Worm (Caenorhabditis elegans) whole organism, L4 larva: ENCODE results near the gene C55A1.6.

Experiments
- Y48G9A.11 ChIP-seq: fragments of 200-800 bp; sonication (Bioruptor generic); IDR thresholded peaks from 2 replicates; pipeline ENCODE4 v1.3.6; 2022; ENCODE audit warnings: missing genetic modification reagents, missing genetic modification characterization, missing compliant biosample characterization
- ZK337.2 ChIP-seq: fragments of 200-800 bp; sonication (Bioruptor generic); IDR thresholded peaks from 2 replicates; pipeline ENCODE4 v1.3.6; 2022; ENCODE audit warnings: missing genetic modification reagents, missing genetic modification characterization, missing compliant biosample characterization
- aha-1 ChIP-seq: fragments of 150-350 bp; peaks from one replicate; lab custom pipeline; 2014; ENCODE audit warnings: missing biosample characterization, missing genetic modification characterization
- ceh-20 ChIP-seq: fragments of 200-800 bp; sonication (Bioruptor generic); IDR thresholded peaks from 2 replicates; pipeline ENCODE4 v1.3.6; 2022; ENCODE audit warnings: missing genetic modification reagents, missing genetic modification characterization, missing compliant biosample characterization
- ceh-28 ChIP-seq: fragments of 150-350 bp; optimal IDR thresholded peaks from 2 replicates; lab custom pipeline; 2014; ENCODE audit warnings: missing biosample characterization, missing genetic modification reagents, missing genetic modification characterization
- ceh-44 ChIP-seq: fragments of 200-800 bp; sonication (Bioruptor generic); IDR thresholded peaks from 2 replicates; pipeline ENCODE4 v1.3.6; 2022; ENCODE audit warnings: missing genetic modification reagents, missing genetic modification characterization, missing compliant biosample characterization
- ceh-62 ChIP-seq: sonication (generic microtip); optimal IDR thresholded peaks from 2 replicates; lab custom pipeline; 2017; ENCODE audit warnings: missing biosample characterization, missing genetic modification characterization
- cey-2 ChIP-seq: sonication (generic microtip); optimal IDR thresholded peaks from 3 replicates; lab custom pipeline; 2017; ENCODE audit warnings: missing genetic modification characterization, mild to moderate bottlenecking, missing compliant biosample characterization, antibody characterized with exemption, borderline replicate concordance; ENCODE audit not compliant: insufficient read depth
- ctbp-1 ChIP-seq: fragments of 200-800 bp; sonication (Bioruptor generic); IDR thresholded peaks from 2 replicates; pipeline ENCODE4 v1.3.6; 2022; ENCODE audit warnings: missing genetic modification reagents, missing genetic modification characterization, missing compliant biosample characterization
- daf-12 ChIP-seq: fragments of 150-350 bp; optimal IDR thresholded peaks from 2 replicates; lab custom pipeline; 2014; ENCODE audit warnings: missing biosample characterization, missing genetic modification reagents, missing genetic modification characterization
- daf-8 ChIP-seq: fragments of 200-800 bp; sonication (Bioruptor generic); IDR thresholded peaks from 2 replicates; pipeline ENCODE4 v1.3.6; 2022; ENCODE audit warnings: missing genetic modification characterization, missing compliant biosample characterization
- dmd-6 ChIP-seq: fragments of 200-800 bp; sonication (Bioruptor generic); IDR thresholded peaks from 2 replicates; pipeline ENCODE4 v1.3.6; 2022; ENCODE audit warnings: missing genetic modification reagents, missing genetic modification characterization, missing compliant biosample characterization
- dpl-1 ChIP-seq: fragments of 150-350 bp; optimal IDR thresholded peaks from 2 replicates; lab custom pipeline; 2014; ENCODE audit warnings: missing biosample characterization, missing genetic modification reagents, missing genetic modification characterization
- duxl-1 ChIP-seq: sonication (generic microtip); optimal IDR thresholded peaks from 2 replicates; lab custom pipeline; 2016; ENCODE audit warnings: mild to moderate bottlenecking, missing genetic modification characterization, moderate library complexity, missing compliant biosample characterization; ENCODE audit not compliant: poor library complexity
- dve-1 ChIP-seq: sonication (generic microtip); optimal IDR thresholded peaks from 2 replicates; lab custom pipeline; 2017; ENCODE audit warnings: antibody characterized with exemption, mild to moderate bottlenecking, missing genetic modification characterization, missing compliant biosample characterization; ENCODE audit not compliant: insufficient read depth
- egl-43 ChIP-seq: fragments of 200-800 bp; sonication (Bioruptor generic); IDR thresholded peaks from 2 replicates; pipeline ENCODE4 v1.3.6; 2022; ENCODE audit warnings: missing genetic modification reagents, missing genetic modification characterization, missing compliant biosample characterization
- fkh-10 ChIP-seq: fragments of 150-350 bp; optimal IDR thresholded peaks from 2 replicates; lab custom pipeline; 2014; ENCODE audit warnings: missing biosample characterization, missing genetic modification reagents, missing genetic modification characterization
- hlh-30 ChIP-seq: sonication (generic microtip); optimal IDR thresholded peaks from 2 replicates; lab custom pipeline; 2017; ENCODE audit warnings: antibody characterized with exemption, mild to moderate bottlenecking, missing genetic modification characterization, missing compliant biosample characterization; ENCODE audit not compliant: insufficient read depth
- lin-38 ChIP-seq: fragments of 200-800 bp; sonication (Bioruptor generic); IDR thresholded peaks from 2 replicates; pipeline ENCODE4 v1.3.6; 2022; ENCODE audit warnings: missing genetic modification reagents, missing genetic modification characterization, missing compliant biosample characterization
- lir-3 ChIP-seq: sonication (generic microtip); optimal IDR thresholded peaks from 2 replicates; lab custom pipeline; 2016; ENCODE audit warnings: mild to moderate bottlenecking, missing genetic modification characterization, missing compliant biosample characterization
- lsy-2 ChIP-seq, 2 experiments: fragments of 150-350 bp in 1 of 2; sonication (generic microtip) in 1 of 2; optimal IDR thresholded peaks; 2 replicates each; lab custom pipeline; 2014 to 2017; ENCODE audit warnings: missing biosample characterization in 2 of 2, missing genetic modification characterization in 2 of 2
- madf-9 ChIP-seq: fragments of 200-800 bp; sonication (Bioruptor generic); conservative IDR thresholded peaks from 2 replicates; pipeline ENCODE4 v1.3.6; 2022; ENCODE audit warnings: missing genetic modification reagents, missing genetic modification characterization, missing compliant biosample characterization
- mxl-3 ChIP-seq: fragments of 200-800 bp; sonication (Bioruptor generic); optimal IDR thresholded peaks from 2 replicates; lab custom pipeline; 2018; ENCODE audit warnings: mild to moderate bottlenecking, missing genetic modification characterization, missing compliant biosample characterization
- nhr-10 ChIP-seq: fragments of 150-350 bp; optimal IDR thresholded peaks from 2 replicates; lab custom pipeline; 2014; ENCODE audit warnings: missing biosample characterization, missing genetic modification characterization
- nhr-102 ChIP-seq: sonication (generic microtip); optimal IDR thresholded peaks from 2 replicates; lab custom pipeline; 2016; ENCODE audit warnings: mild to moderate bottlenecking, missing genetic modification characterization, moderate library complexity, missing compliant biosample characterization
- nhr-28 ChIP-seq: fragments of 150-350 bp; optimal IDR thresholded peaks from 2 replicates; lab custom pipeline; 2014; ENCODE audit warnings: missing biosample characterization, missing genetic modification characterization
- nhr-6 ChIP-seq: fragments of 150-350 bp; optimal IDR thresholded peaks from 2 replicates; lab custom pipeline; 2014; ENCODE audit warnings: missing biosample characterization, missing genetic modification characterization
- nhr-77 ChIP-seq: fragments of 150-350 bp; optimal IDR thresholded peaks from 2 replicates; lab custom pipeline; 2014; ENCODE audit warnings: missing biosample characterization, missing genetic modification characterization
- set-16 ChIP-seq: fragments of 200-800 bp; sonication (Bioruptor generic); IDR thresholded peaks from 2 replicates; pipeline ENCODE4 v1.3.6; 2022; ENCODE audit warnings: missing genetic modification reagents, missing genetic modification characterization, missing compliant biosample characterization
- snpc-4 ChIP-seq: fragments of 150-350 bp; optimal IDR thresholded peaks from 2 replicates; lab custom pipeline; 2014; ENCODE audit warnings: missing biosample characterization, missing genetic modification characterization
- spr-3 ChIP-seq: fragments of 200-800 bp; sonication (Bioruptor generic); optimal IDR thresholded peaks from 2 replicates; lab custom pipeline; 2018; ENCODE audit warnings: mild to moderate bottlenecking, missing genetic modification characterization, missing compliant biosample characterization
- unc-130 ChIP-seq: sonication (generic microtip); optimal IDR thresholded peaks from 2 replicates; lab custom pipeline; 2016; ENCODE audit warnings: missing genetic modification reagents, missing genetic modification characterization, missing compliant biosample characterization
- unc-62 ChIP-seq, 3 experiments: fragments of 150-350 bp in 1 of 3; sonication (generic microtip); optimal IDR thresholded peaks in 2 of 3; peaks in 1 of 3; 1 replicate in 1 of 3; 2 replicates in 2 of 3; lab custom pipeline; 2014 to 2017; ENCODE audit warnings: missing biosample characterization in 3 of 3, missing genetic modification characterization in 3 of 3, missing genetic modification reagents in 3 of 3, missing genotype in 1 of 3
- ztf-7 ChIP-seq: fragments of 150-350 bp; optimal IDR thresholded peaks from 2 replicates; lab custom pipeline; 2014; ENCODE audit warnings: missing biosample characterization, missing genetic modification characterization

C55A1.6 gene

ce11 chrV:15677222-15677621, 29.4 kb downstream of the C55A1.6 start, which contains the start of gene nhr-52:
nhr-52 (plus strand) TSS chrV:15677522.
- TF ChIP-seq lin-38 (GFP tag; lab: Robert Waterston, UW), result no peak
- no peak for TF ChIP-seq ztf-7 (tag; lab: Kevin White, UChicago)
- TF ChIP-seq nhr-28 (tag; lab: Kevin White, UChicago), result no peak
- TF ChIP-seq dmd-6, result no peak
- TF ChIP-seq spr-3, result no peak
- no peak for TF ChIP-seq duxl-1 (tag; lab: Kevin White, UChicago)
- TF ChIP-seq snpc-4 (tag; lab: Kevin White, UChicago), result no peak
- TF ChIP-seq cey-2 (tag; lab: Kevin White, UChicago), result no peak
- TF ChIP-seq mxl-3, result no peak

ce11 chrV:15685599-15685998, 37.8 kb downstream of the C55A1.6 start, which contains the start of gene nhr-196:
nhr-196 (plus strand) TSS chrV:15685716.
- TF ChIP-seq daf-12 (tag; lab: Kevin White, UChicago), result no peak
- TF ChIP-seq madf-9, result no peak
- TF ChIP-seq duxl-1 (tag; lab: Kevin White, UChicago), result no peak
- TF ChIP-seq ceh-62 (tag; lab: Kevin White, UChicago), result no peak
- TF ChIP-seq ztf-7 (tag; lab: Kevin White, UChicago), result no peak
- TF ChIP-seq lsy-2 (tag; optimal IDR thresholded peaks at IDR 0.05; lab: Kevin White, UChicago), result no peak
- no peak for TF ChIP-seq nhr-10 (tag; lab: Kevin White, UChicago)
- TF ChIP-seq dmd-6, result no peak
- no peak for TF ChIP-seq hlh-30 (tag; lab: Kevin White, UChicago)

ce11 chrV:15687660-15688059, 39.8 kb downstream of the C55A1.6 start, which contains the start of gene nhr-197:
nhr-197 (plus strand) TSS chrV:15687960.
- no peak for TF ChIP-seq dmd-6
- peak in 1 of 2 experiments; percentile 57 for TF ChIP-seq unc-62 (GFP tag; optimal IDR thresholded peaks at IDR 0.05 in 1 of 2; lab: Kevin White, UChicago)
- no peak for TF ChIP-seq unc-62 (tag; optimal IDR thresholded peaks at IDR 0.05; lab: Kevin White, UChicago)
- TF ChIP-seq, all 104 proteins: peak for 1

- TF ChIP-seq lin-38 (GFP tag; lab: Robert Waterston, UW), result no peak
- TF ChIP-seq nhr-6 (tag; lab: Kevin White, UChicago), result no peak
- TF ChIP-seq nhr-102 (tag; lab: Kevin White, UChicago), result no peak
- no peak for TF ChIP-seq dve-1 (tag; lab: Kevin White, UChicago)
- TF ChIP-seq daf-8, result no peak
- TF ChIP-seq aha-1 (tag; lab: Kevin White, UChicago), result no peak
- TF ChIP-seq fkh-10 (GFP tag; lab: Kevin White, UChicago), result no peak
- TF ChIP-seq ceh-20 (GFP tag; lab: Robert Waterston, UW), result no peak
Observed at ce11 chrV:15689952-15690351, 42.1 kb downstream of the C55A1.6 start, which contains the start of gene nhr-268. nhr-268 (plus strand) TSS chrV:15690252.

DNA sequence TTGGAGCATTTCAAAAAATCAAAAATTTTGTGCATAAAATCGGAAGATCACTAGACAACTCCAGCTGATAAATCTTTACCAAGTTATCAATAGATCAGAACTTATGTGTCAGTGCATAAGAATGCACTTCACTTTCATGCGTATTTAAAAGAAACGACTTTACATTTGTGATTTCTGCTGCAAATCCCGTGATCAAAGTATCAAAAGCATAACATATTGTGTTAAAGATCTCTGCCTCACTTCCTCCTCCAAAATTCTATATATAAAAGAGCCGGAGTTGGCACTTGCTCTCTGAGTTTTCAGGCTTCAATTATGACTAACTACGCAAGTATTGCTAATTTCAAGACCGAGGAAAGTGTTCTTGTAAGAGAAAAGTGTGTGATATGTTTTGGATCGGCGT, 45.8 kb downstream of the C55A1.6 start, which contains the start of gene nhr-198:
Gene nhr-198 (plus strand): TSS at position 313 of the 400 bp plus-strand sequence.
- no peak for TF ChIP-seq ceh-28
- TF ChIP-seq snpc-4 (tag; lab: Kevin White, UChicago), result no peak
- TF ChIP-seq set-16 (GFP tag; lab: Robert Waterston, UW), result no peak
- TF ChIP-seq Y48G9A.11 (GFP tag; lab: Robert Waterston, UW), result no peak
- TF ChIP-seq fkh-10 (GFP tag; lab: Kevin White, UChicago), result no peak
- no peak for TF ChIP-seq dpl-1 (GFP tag; lab: Kevin White, UChicago)
- no peak for TF ChIP-seq ctbp-1 (GFP tag; lab: Robert Waterston, UW)
- TF ChIP-seq lir-3 (tag; lab: Kevin White, UChicago), result no peak
- TF ChIP-seq ZK337.2 (GFP tag; lab: Robert Waterston, UW), result no peak
- no peak for TF ChIP-seq unc-130
- TF ChIP-seq egl-43, result no peak
- no peak for TF ChIP-seq daf-8
- no peak for TF ChIP-seq nhr-77 (tag; lab: Kevin White, UChicago)
- TF ChIP-seq spr-3, result no peak
- no peak for TF ChIP-seq ceh-44 (GFP tag; lab: Robert Waterston, UW)
- TF ChIP-seq duxl-1 (tag; lab: Kevin White, UChicago), result no peak
- no peak for TF ChIP-seq nhr-10 (tag; lab: Kevin White, UChicago)
